Worm (Caenorhabditis elegans): Measurements from ENCODE around the gene clec-38.

The clec-38 gene

DNA sequence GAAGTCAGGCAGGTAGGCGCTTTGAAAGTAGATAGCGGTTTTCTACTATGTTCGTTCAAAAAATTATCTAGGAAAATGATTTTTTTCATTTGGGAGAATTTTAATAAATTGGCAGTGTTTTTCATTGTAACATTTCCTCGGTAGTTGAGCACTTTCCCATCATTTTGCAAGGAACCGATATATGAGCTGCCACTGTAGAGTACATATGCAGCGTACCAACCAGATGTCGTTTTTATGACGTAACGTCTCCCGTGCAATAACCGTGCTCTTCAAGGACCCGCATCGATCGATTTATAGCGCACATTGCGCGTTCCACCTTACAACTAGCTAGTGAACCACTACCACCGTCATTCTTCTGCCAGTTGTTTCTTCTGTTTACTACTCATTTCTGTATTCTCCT lies 6.7 kb upstream of the clec-38 start, which contains the start of gene T25E12.6:
Gene T25E12.6 (plus strand): TSS at position 301 of the 400 bp plus-strand sequence.
- TF ChIP-seq Y95B8A.8 (GFP tag; IDR thresholded peaks at IDR 0.05) (no peak), xnd-1 (tag; optimal IDR thresholded peaks at IDR 0.05) (no peak), tbx-9 (tag; optimal IDR thresholded peaks at IDR 0.05; ENCODE audit: borderline replicate concordance) (no peak), hsf-1 (GFP tag; IDR thresholded peaks at IDR 0.05) (no peak), Y56A3A.18 (GFP tag; IDR thresholded peaks at IDR 0.05) (no peak), aptf-3 (GFP tag; IDR thresholded peaks at IDR 0.05) (no peak), attf-5 (GFP tag; optimal IDR thresholded peaks at IDR 0.05) (no peak), die-1 (tag; optimal IDR thresholded peaks at IDR 0.05) (no peak), mxl-1 (tag; optimal IDR thresholded peaks at IDR 0.05) (no peak), Y53G8AR.9 (GFP tag; conservative IDR thresholded peaks at IDR 0.05) (no peak), mes-4 (tag; optimal IDR thresholded peaks at IDR 0.05) (no peak), let-607 (tag; optimal IDR thresholded peaks at IDR 0.05) (no peak), hrde-1 (tag; optimal IDR thresholded peaks at IDR 0.05; ENCODE audit: borderline replicate concordance) (no peak), dox-1 (GFP tag; IDR thresholded peaks at IDR 0.05) (no peak), F49E8.2 (tag; optimal IDR thresholded peaks at IDR 0.05; ENCODE audit: insufficient read depth) (no peak), bed-1 (GFP tag; IDR thresholded peaks at IDR 0.05) (no peak)

DNA sequence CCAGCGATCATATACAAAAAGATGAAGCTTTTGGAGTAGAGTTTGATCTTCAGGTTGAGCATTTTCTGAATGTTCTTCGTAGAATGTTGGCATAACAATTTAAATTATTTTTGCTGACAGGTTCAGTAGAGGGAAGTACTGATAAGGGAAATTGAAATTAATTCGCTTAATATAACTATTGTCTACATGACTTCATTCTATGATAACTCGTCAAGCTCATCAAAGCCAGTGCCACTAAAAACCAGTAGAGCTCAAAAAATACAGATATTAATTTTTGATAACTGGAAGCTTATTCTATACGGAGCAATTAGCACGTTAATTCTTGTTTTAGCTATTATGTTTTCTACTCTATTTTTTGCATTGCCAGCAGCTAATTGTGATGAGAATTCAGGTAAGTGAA lies 3.7 kb upstream of the clec-38 start, which contains the start of the genes clec-29 and clec-39:
Gene clec-29 (minus strand): TSS at position 101 of the 400 bp plus-strand sequence.
Gene clec-39 (plus strand): TSS at position 169 of the 400 bp plus-strand sequence.
- TF ChIP-seq xnd-1 (tag; optimal IDR thresholded peaks at IDR 0.05) = no peak
- TF ChIP-seq F57C9.4 (tag; optimal IDR thresholded peaks at IDR 0.05) = no peak
- TF ChIP-seq him-1 (tag; optimal IDR thresholded peaks at IDR 0.05) = no peak
- no peak for TF ChIP-seq snpc-1.3 (tag; optimal IDR thresholded peaks at IDR 0.05; ENCODE audit: insufficient read depth)
- TF ChIP-seq B0336.3 (GFP tag; IDR thresholded peaks at IDR 0.05) = no peak
- no peak for TF ChIP-seq F39B2.1 (GFP tag; IDR thresholded peaks at IDR 0.05)
- no peak for TF ChIP-seq egl-44 (GFP tag; IDR thresholded peaks at IDR 0.05)
- no peak for TF ChIP-seq nfya-2 (GFP tag; IDR thresholded peaks at IDR 0.05)

DNA sequence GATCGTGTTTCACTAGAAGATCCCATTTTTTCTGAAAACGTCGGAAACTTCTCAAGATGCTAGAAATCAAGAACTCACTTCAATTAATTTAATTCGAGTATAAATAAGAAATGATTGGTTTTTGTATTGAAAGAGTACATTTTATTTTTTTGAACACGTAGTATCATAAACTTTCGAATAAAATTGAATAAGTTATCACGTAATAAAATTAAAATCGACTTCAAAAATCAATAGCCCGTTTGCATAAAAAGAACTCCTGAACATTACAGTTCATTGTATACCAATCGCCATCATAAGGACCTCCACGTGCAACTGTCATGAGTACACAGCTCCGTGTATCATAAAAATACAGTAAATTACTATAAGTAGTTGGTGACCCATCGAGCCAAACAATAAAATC lies 1.7 kb downstream of the clec-38 start, which contains the start of gene T25E12.16:
Gene T25E12.16 (minus strand): TSS at position 101 of the 400 bp plus-strand sequence.
- TF ChIP-seq tbp1 (GFP tag; optimal IDR thresholded peaks at IDR 0.05) = no peak
- TF ChIP-seq dox-1 (GFP tag; IDR thresholded peaks at IDR 0.05) = no peak
- no peak for TF ChIP-seq nhr-179 (tag; optimal IDR thresholded peaks at IDR 0.05)
- TF ChIP-seq xnd-1 (tag; optimal IDR thresholded peaks at IDR 0.05) = no peak
- no peak for TF ChIP-seq sdz-38 (tag; optimal IDR thresholded peaks at IDR 0.05)
- TF ChIP-seq ztf-28 (GFP tag; IDR thresholded peaks at IDR 0.05) = no peak
- TF ChIP-seq Y56A3A.18 (GFP tag; IDR thresholded peaks at IDR 0.05) = no peak
- no peak for TF ChIP-seq Y95B8A.8 (GFP tag; IDR thresholded peaks at IDR 0.05)
- no peak for TF ChIP-seq F37B4.10 (GFP tag; IDR thresholded peaks at IDR 0.05)
- no peak for TF ChIP-seq ekl-4 (GFP tag; IDR thresholded peaks at IDR 0.05)
- TF ChIP-seq tlf-1 (GFP tag; optimal IDR thresholded peaks at IDR 0.05) = no peak
- TF ChIP-seq egl-44 (GFP tag; IDR thresholded peaks at IDR 0.05) = no peak
- TF ChIP-seq rec-8 (tag; optimal IDR thresholded peaks at IDR 0.05) = no peak
- no peak for TF ChIP-seq B0336.3 (GFP tag; IDR thresholded peaks at IDR 0.05)
- TF ChIP-seq ceh-91 (GFP tag; IDR thresholded peaks at IDR 0.05) = no peak
- no peak for TF ChIP-seq F22D6.2 (tag; optimal IDR thresholded peaks at IDR 0.05)
- TF ChIP-seq mxl-1 (tag; optimal IDR thresholded peaks at IDR 0.05) = no peak
- TF ChIP-seq Y67H2A.10 (GFP tag; conservative IDR thresholded peaks at IDR 0.05) = no peak
- no peak for TF ChIP-seq K11D2.4 (GFP tag; IDR thresholded peaks at IDR 0.05)
- no peak for TF ChIP-seq B0035.1 (tag; optimal IDR thresholded peaks at IDR 0.05)
